Comparison of ENCODE assay signal across 1 fruit fly cellular context in the genomic region with DNA sequence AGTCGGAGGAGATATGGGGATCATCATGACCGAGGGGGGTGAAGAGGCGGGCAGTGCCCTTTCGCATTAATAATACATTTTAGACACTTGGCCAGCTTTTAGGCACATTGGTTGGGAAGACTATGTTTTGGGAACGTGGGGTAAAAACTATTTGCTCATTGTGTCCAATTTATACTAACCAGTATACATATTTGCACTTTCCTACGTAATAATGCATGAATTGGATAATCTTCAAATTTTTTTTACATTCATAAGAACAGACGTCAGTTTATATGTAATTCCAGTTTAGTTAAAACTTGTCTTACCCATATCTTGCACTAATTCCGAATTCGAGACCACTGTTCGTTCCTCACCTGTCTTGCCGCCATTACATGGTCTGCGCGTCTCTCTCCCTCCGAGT.
TF ChIP-seq lines count a peak whose summit lies in the region.

No protein-coding gene starts in this region.

TF ChIP-seq in whole organism, embryonic, 481 proteins besides CTCF, POLR2A, EP300 and RAD21 (continued from another document):
- TF ChIP-seq ATbp (GFP tag; optimal IDR thresholded peaks at IDR 0.05; lab: Kevin White, UChicago), result peak; percentile 45
- no peak for TF ChIP-seq CG12744 (GFP tag; optimal IDR thresholded peaks at IDR 0.05; lab: Kevin White, UChicago)
- no peak for TF ChIP-seq Hey (tag; optimal IDR thresholded peaks at IDR 0.05; lab: Kevin White, UChicago)
- TF ChIP-seq HLH54F (GFP tag; optimal IDR thresholded peaks at IDR 0.05; lab: Kevin White, UChicago), result no peak
- TF ChIP-seq CG9727 (GFP tag; optimal IDR thresholded peaks at IDR 0.05; lab: Kevin White, UChicago), result peak; percentile 13
- no peak for TF ChIP-seq HLH3B (GFP tag; IDR thresholded peaks at IDR 0.05; lab: Robert Waterston, UW)
- no peak for TF ChIP-seq Dref (GFP tag; IDR thresholded peaks at IDR 0.05; lab: Robert Waterston, UW)
- peak; percentile 35 for TF ChIP-seq CG2712 (tag; optimal IDR thresholded peaks at IDR 0.05; lab: Kevin White, UChicago)
- TF ChIP-seq Blimp-1 (GFP tag; optimal IDR thresholded peaks at IDR 0.05; lab: Kevin White, UChicago), result peak; percentile 28
- no peak for TF ChIP-seq CG8290 (GFP tag; optimal IDR thresholded peaks at IDR 0.05; lab: Kevin White, UChicago)
- no peak for TF ChIP-seq CG8290 (tag; optimal IDR thresholded peaks at IDR 0.05; lab: Kevin White, UChicago)
- no peak for TF ChIP-seq Vsx1 (GFP tag; optimal IDR thresholded peaks at IDR 0.05; lab: Kevin White, UChicago)
- peak; percentile 10 for TF ChIP-seq CG30403 (GFP tag; optimal IDR thresholded peaks at IDR 0.05; lab: Kevin White, UChicago)
- TF ChIP-seq CG17359 (tag; optimal IDR thresholded peaks at IDR 0.05; lab: Kevin White, UChicago), result peak; percentile 36
- TF ChIP-seq bab2 (GFP tag; optimal IDR thresholded peaks at IDR 0.05; lab: Kevin White, UChicago), result peak; percentile 0
- TF ChIP-seq tgo (GFP tag; IDR thresholded peaks at IDR 0.05; lab: Robert Waterston, UW), result no peak
- TF ChIP-seq Fer1 (GFP tag; optimal IDR thresholded peaks at IDR 0.05; lab: Kevin White, UChicago), result peak; percentile 22
- TF ChIP-seq usp (GFP tag; optimal IDR thresholded peaks at IDR 0.05; lab: Kevin White, UChicago), result no peak
- no peak for TF ChIP-seq Dip3 (GFP tag; optimal IDR thresholded peaks at IDR 0.05; lab: Kevin White, UChicago)
- TF ChIP-seq CG18476 (GFP tag; optimal IDR thresholded peaks at IDR 0.05; lab: Kevin White, UChicago), result no peak
- TF ChIP-seq repo (GFP tag; optimal IDR thresholded peaks at IDR 0.05; lab: Kevin White, UChicago), result no peak
- TF ChIP-seq CG15269 (tag; optimal IDR thresholded peaks at IDR 0.05; lab: Kevin White, UChicago), result peak; percentile 28
- TF ChIP-seq so (GFP tag; IDR thresholded peaks at IDR 0.05; lab: Robert Waterston, UW), result 0 out of 3 replicates have a peak, but pooled peaks have one; percentile 40
- TF ChIP-seq CG14667 (GFP tag; IDR thresholded peaks at IDR 0.05; lab: Robert Waterston, UW), result no peak
- TF ChIP-seq crol (GFP tag; IDR thresholded peaks at IDR 0.05; lab: Robert Waterston, UW), result peak; percentile 27; the same call in 1 of the 2 replicates
- no peak for TF ChIP-seq CG10267 (tag; optimal IDR thresholded peaks at IDR 0.05; lab: Kevin White, UChicago)
- TF ChIP-seq CG14014 (GFP tag; IDR thresholded peaks at IDR 0.05; lab: Robert Waterston, UW), result no peak
- TF ChIP-seq CG2678 (tag; optimal IDR thresholded peaks at IDR 0.05; lab: Kevin White, UChicago), result peak; percentile 53
- peak; percentile 56 for TF ChIP-seq row (GFP tag; IDR thresholded peaks at IDR 0.05; lab: Robert Waterston, UW)
- no peak for TF ChIP-seq Sry-δ (GFP tag; optimal IDR thresholded peaks at IDR 0.05; lab: Kevin White, UChicago)
- TF ChIP-seq CG12391 (tag; optimal IDR thresholded peaks at IDR 0.05; lab: Kevin White, UChicago), result peak; percentile 8
- TF ChIP-seq inv (GFP tag; IDR thresholded peaks at IDR 0.05; lab: Robert Waterston, UW; ENCODE audit: partially characterized antibody), result no peak
- TF ChIP-seq fd102C (GFP tag; optimal IDR thresholded peaks at IDR 0.05; lab: Kevin White, UChicago), result no peak
- TF ChIP-seq gem (tag; optimal IDR thresholded peaks at IDR 0.05; lab: Kevin White, UChicago), result peak; percentile 53
- TF ChIP-seq jigr1 (GFP tag; IDR thresholded peaks at IDR 0.05; lab: Robert Waterston, UW), result no peak
- TF ChIP-seq unpg (GFP tag; optimal IDR thresholded peaks at IDR 0.05; lab: Kevin White, UChicago), result peak; percentile 45
- TF ChIP-seq Dip2 (GFP tag; IDR thresholded peaks at IDR 0.05; lab: Robert Waterston, UW), result no peak
- no peak for TF ChIP-seq CG6765 (GFP tag; optimal IDR thresholded peaks at IDR 0.05; lab: Kevin White, UChicago)
- TF ChIP-seq CG17385 (GFP tag; optimal IDR thresholded peaks at IDR 0.05; lab: Kevin White, UChicago), result peak; percentile 14
- no peak for TF ChIP-seq insv (GFP tag; optimal IDR thresholded peaks at IDR 0.05; lab: Kevin White, UChicago)
- no peak for TF ChIP-seq trem (tag; optimal IDR thresholded peaks at IDR 0.05; lab: Kevin White, UChicago)
- TF ChIP-seq Nf-YB (GFP tag; optimal IDR thresholded peaks at IDR 0.05; lab: Kevin White, UChicago), result peak; percentile 16
- peak; percentile 32 for TF ChIP-seq fd96Cb (tag; optimal IDR thresholded peaks at IDR 0.05; lab: Kevin White, UChicago)
- no peak for TF ChIP-seq CG17802 (tag; optimal IDR thresholded peaks at IDR 0.05; lab: Kevin White, UChicago)
- no peak for TF ChIP-seq Hmr (GFP tag; optimal IDR thresholded peaks at IDR 0.05; lab: Kevin White, UChicago)
- TF ChIP-seq CG32772 (GFP tag; IDR thresholded peaks at IDR 0.05; lab: Robert Waterston, UW), result no peak
- no peak for TF ChIP-seq CG8359 (GFP tag; optimal IDR thresholded peaks at IDR 0.05; lab: Kevin White, UChicago; ENCODE audit: borderline replicate concordance)
- TF ChIP-seq CG1602 (GFP tag; optimal IDR thresholded peaks at IDR 0.05; lab: Kevin White, UChicago), result no peak
- peak; percentile 39 for TF ChIP-seq sens (GFP tag; lab: Kevin White, UChicago)
- no peak for TF ChIP-seq sens-2 (GFP tag; IDR thresholded peaks at IDR 0.05; lab: Robert Waterston, UW)
- peak; percentile 11 for TF ChIP-seq NfI (GFP tag; optimal IDR thresholded peaks at IDR 0.05; lab: Kevin White, UChicago)
- TF ChIP-seq ro (GFP tag; IDR thresholded peaks at IDR 0.05; lab: Robert Waterston, UW), result no peak
- peak; percentile 30 for TF ChIP-seq Sox102F (GFP tag; optimal IDR thresholded peaks at IDR 0.05; lab: Kevin White, UChicago)
- TF ChIP-seq phol (tag; optimal IDR thresholded peaks at IDR 0.05; lab: Kevin White, UChicago), result peak; percentile 39
- no peak for TF ChIP-seq gt (GFP tag; IDR thresholded peaks at IDR 0.05; lab: Robert Waterston, UW)
- no peak for TF ChIP-seq vnd (GFP tag; IDR thresholded peaks at IDR 0.05; lab: Robert Waterston, UW; ENCODE audit: partially characterized antibody)
- no peak for TF ChIP-seq CG3995 (GFP tag; optimal IDR thresholded peaks at IDR 0.05; lab: Kevin White, UChicago)
- no peak for TF ChIP-seq H2.0 (GFP tag; IDR thresholded peaks at IDR 0.05; lab: Robert Waterston, UW)
- no peak for TF ChIP-seq CG3065 (GFP tag; optimal IDR thresholded peaks at IDR 0.05; lab: Kevin White, UChicago)
- no peak for TF ChIP-seq GATAe (GFP tag; conservative IDR thresholded peaks at IDR 0.05; lab: Robert Waterston, UW)
- TF ChIP-seq lola (GFP tag; optimal IDR thresholded peaks at IDR 0.05; lab: Kevin White, UChicago), result peak in 1 of 3 experiments; percentile 10
- TF ChIP-seq sob (GFP tag; IDR thresholded peaks at IDR 0.05; lab: Robert Waterston, UW), result no peak
- peak; percentile 44 for TF ChIP-seq CG18262 (tag; optimal IDR thresholded peaks at IDR 0.05; lab: Kevin White, UChicago)
- TF ChIP-seq NFAT (GFP tag; IDR thresholded peaks at IDR 0.05; lab: Robert Waterston, UW), result no peak
- TF ChIP-seq sima (GFP tag; optimal IDR thresholded peaks at IDR 0.05; lab: Kevin White, UChicago), result no peak
- TF ChIP-seq CG15696 (tag; optimal IDR thresholded peaks at IDR 0.05; lab: Kevin White, UChicago), result peak; percentile 2
- TF ChIP-seq Ptx1 (GFP tag; IDR thresholded peaks at IDR 0.05; lab: Robert Waterston, UW), result peak; percentile 37; the same call in 1 of the 2 replicates
- peak; percentile 15 for TF ChIP-seq CG12659 (GFP tag; optimal IDR thresholded peaks at IDR 0.05; lab: Kevin White, UChicago)
- peak; percentile 34; the same call in 1 of the 2 replicates for TF ChIP-seq ara (GFP tag; IDR thresholded peaks at IDR 0.05; lab: Robert Waterston, UW)
- peak; percentile 41 for TF ChIP-seq org-1 (GFP tag; optimal IDR thresholded peaks at IDR 0.05; lab: Kevin White, UChicago)
- peak; percentile 14 for TF ChIP-seq nom (GFP tag; optimal IDR thresholded peaks at IDR 0.05; lab: Kevin White, UChicago)
- TF ChIP-seq grau (tag; optimal IDR thresholded peaks at IDR 0.05; lab: Kevin White, UChicago), result peak; percentile 33
- TF ChIP-seq lab (GFP tag; optimal IDR thresholded peaks at IDR 0.05; lab: Kevin White, UChicago), result peak; percentile 27
- TF ChIP-seq gsb (GFP tag; IDR thresholded peaks at IDR 0.05; lab: Robert Waterston, UW), result no peak
TF ChIP-seq in whole organism, embryonic: peak in this region for 64.
